Fruit fly (Drosophila melanogaster): Measurements from ENCODE around the gene Syx17.
A peak's percentile ranks its signal among the peaks of the same experiment; 100 is the strongest.

Syx17 gene

dm6 chr3L:4353657-4354075, 49.6 kb upstream of the Syx17 start (continued):
- TF ChIP-seq otp (GFP tag; IDR thresholded peaks at IDR 0.05), result no peak
- no peak for TF ChIP-seq lbe (GFP tag; optimal IDR thresholded peaks at IDR 0.05)
- no peak for TF ChIP-seq CG2712 (tag; optimal IDR thresholded peaks at IDR 0.05)
- peak; percentile 38 for TF ChIP-seq CG9817 (tag; optimal IDR thresholded peaks at IDR 0.05)
- TF ChIP-seq Oli (tag; optimal IDR thresholded peaks at IDR 0.05), result peak; percentile 36
- peak; percentile 29 for TF ChIP-seq CG15269 (tag; optimal IDR thresholded peaks at IDR 0.05)
- TF ChIP-seq CG8765 (GFP tag; IDR thresholded peaks at IDR 0.05), result no peak
- TF ChIP-seq CG2875 (GFP tag; optimal IDR thresholded peaks at IDR 0.05), result no peak
- no peak for TF ChIP-seq Doc2 (GFP tag; IDR thresholded peaks at IDR 0.05)
- no peak for TF ChIP-seq mld (GFP tag; IDR thresholded peaks at IDR 0.05; ENCODE audit: partially characterized antibody)
- no peak for TF ChIP-seq dan (GFP tag; IDR thresholded peaks at IDR 0.05)
- TF ChIP-seq Neu2 (GFP tag; optimal IDR thresholded peaks at IDR 0.05; ENCODE audit: borderline replicate concordance), result no peak
- TF ChIP-seq CG10431 (GFP tag; optimal IDR thresholded peaks at IDR 0.05), result no peak
- no peak for TF ChIP-seq CG31224 (GFP tag; IDR thresholded peaks at IDR 0.05)
- TF ChIP-seq CG16779 (GFP tag; IDR thresholded peaks at IDR 0.05), result 0 out of 2 replicates have a peak, but pooled peaks have one; percentile 39
- TF ChIP-seq NFAT (GFP tag; IDR thresholded peaks at IDR 0.05), result peak; percentile 56; the same call in 1 of the 2 replicates
- TF ChIP-seq CG9797 (GFP tag; optimal IDR thresholded peaks at IDR 0.05), result no peak
- no peak for TF ChIP-seq wor (GFP tag; IDR thresholded peaks at IDR 0.05)
- peak; percentile 28 for TF ChIP-seq Fer3 (tag; optimal IDR thresholded peaks at IDR 0.05)
- TF ChIP-seq CG9215 (GFP tag; IDR thresholded peaks at IDR 0.05), result no peak
- peak; percentile 24 for TF ChIP-seq CG12659 (GFP tag; optimal IDR thresholded peaks at IDR 0.05)
- no peak for TF ChIP-seq lov (optimal IDR thresholded peaks at IDR 0.05)
- 0 out of 3 replicates have a peak, but pooled peaks have one; percentile 8 for TF ChIP-seq lov (GFP tag; IDR thresholded peaks at IDR 0.05)
- TF ChIP-seq Adf1 (GFP tag; IDR thresholded peaks at IDR 0.05), result no peak
- no peak for TF ChIP-seq ac (GFP tag; optimal IDR thresholded peaks at IDR 0.05)
- TF ChIP-seq Sin3A (optimal IDR thresholded peaks at IDR 0.05), result no peak
- peak; percentile 53 for TF ChIP-seq sqz (GFP tag; optimal IDR thresholded peaks at IDR 0.05)
- TF ChIP-seq sens-2 (GFP tag; IDR thresholded peaks at IDR 0.05), result no peak
- TF ChIP-seq CG8478 (optimal IDR thresholded peaks at IDR 0.05), result no peak
- no peak for TF ChIP-seq ash1 (GFP tag; optimal IDR thresholded peaks at IDR 0.05)
- TF ChIP-seq TFAM (GFP tag; optimal IDR thresholded peaks at IDR 0.05), result no peak
- no peak for TF ChIP-seq CG17612 (GFP tag; IDR thresholded peaks at IDR 0.05)
- no peak for TF ChIP-seq slp2 (GFP tag; optimal IDR thresholded peaks at IDR 0.05)
- TF ChIP-seq klu (GFP tag; IDR thresholded peaks at IDR 0.05), result no peak
- TF ChIP-seq bbx (GFP tag; IDR thresholded peaks at IDR 0.05; ENCODE audit: partially characterized antibody), result no peak
- peak; percentile 19 to 43 for TF ChIP-seq Pdp1 (GFP tag; optimal IDR thresholded peaks at IDR 0.05)
- peak; percentile 57 for TF ChIP-seq wdn (GFP tag; IDR thresholded peaks at IDR 0.05)
- TF ChIP-seq Asciz (GFP tag; optimal IDR thresholded peaks at IDR 0.05), result peak; percentile 17
- peak; percentile 44 for TF ChIP-seq CG7786 (GFP tag; optimal IDR thresholded peaks at IDR 0.05)
- TF ChIP-seq CG4282 (GFP tag; optimal IDR thresholded peaks at IDR 0.05), result no peak
- TF ChIP-seq ham (GFP tag; IDR thresholded peaks at IDR 0.05), result no peak; the same call in 1 of the 2 replicates
- no peak for TF ChIP-seq Opbp (GFP tag; IDR thresholded peaks at IDR 0.05; ENCODE audit: partially characterized antibody)
- TF ChIP-seq CG10565 (GFP tag; optimal IDR thresholded peaks at IDR 0.05), result no peak
- no peak for TF ChIP-seq CG16815 (GFP tag; optimal IDR thresholded peaks at IDR 0.05)
- TF ChIP-seq CG9727 (GFP tag; optimal IDR thresholded peaks at IDR 0.05), result peak; percentile 33
- TF ChIP-seq CG13775 (GFP tag; optimal IDR thresholded peaks at IDR 0.05), result no peak
- TF ChIP-seq fd3F (GFP tag; optimal IDR thresholded peaks at IDR 0.05), result no peak
- no peak for TF ChIP-seq CG7928 (GFP tag; optimal IDR thresholded peaks at IDR 0.05)
- peak; percentile 24 for TF ChIP-seq CG16863 (GFP tag; optimal IDR thresholded peaks at IDR 0.05)
- TF ChIP-seq pum (GFP tag; optimal IDR thresholded peaks at IDR 0.05), result peak; percentile 30
- no peak for TF ChIP-seq NK7.1 (GFP tag; optimal IDR thresholded peaks at IDR 0.05)
- TF ChIP-seq gsb (GFP tag; IDR thresholded peaks at IDR 0.05), result no peak
